Worm (Caenorhabditis elegans) whole organism, mixed stage, embryonic: ENCODE results near the gene klp-20.

Source experiments
- M03D4.4 ChIP-seq: sonication (generic microtip); optimal IDR thresholded peaks from 2 replicates; lab custom pipeline; 2017; ENCODE audit warnings: mild to moderate bottlenecking, missing genetic modification characterization, missing compliant biosample characterization
- elt-3 ChIP-seq: fragments of 150-350 bp; optimal IDR thresholded peaks from 2 replicates; lab custom pipeline; 2014; ENCODE audit warnings: missing biosample characterization, missing genetic modification characterization
- hlh-1 ChIP-seq: fragments of 150-350 bp; optimal IDR thresholded peaks from 2 replicates; lab custom pipeline; 2014; ENCODE audit warnings: missing biosample characterization, missing genetic modification reagents, missing genetic modification characterization
- lin-13 ChIP-seq: fragments of 150-350 bp; optimal IDR thresholded peaks from 2 replicates; lab custom pipeline; 2014; ENCODE audit warnings: missing biosample characterization, missing genetic modification characterization
- mab-5 ChIP-seq: fragments of 150-350 bp; optimal IDR thresholded peaks from 2 replicates; lab custom pipeline; 2014; ENCODE audit warnings: missing biosample characterization, missing genetic modification characterization
- mep-1 ChIP-seq: fragments of 150-350 bp; optimal IDR thresholded peaks from 2 replicates; lab custom pipeline; 2017; ENCODE audit warnings: missing biosample characterization, missing genetic modification reagents, missing genetic modification characterization, inconsistent platforms
- nhr-12 ChIP-seq: fragments of 150-350 bp; optimal IDR thresholded peaks from 2 replicates; lab custom pipeline; 2014; ENCODE audit warnings: missing biosample characterization, missing genetic modification characterization
- pha-4 ChIP-seq: fragments of 150-350 bp; optimal IDR thresholded peaks from 2 replicates; lab custom pipeline; 2018; ENCODE audit warnings: missing biosample characterization, missing genetic modification reagents, missing genetic modification characterization
- snpc-4 ChIP-seq: fragments of 150-350 bp; optimal IDR thresholded peaks from 2 replicates; lab custom pipeline; 2014; ENCODE audit warnings: missing biosample characterization, missing genetic modification characterization
- sptf-1 ChIP-seq: sonication (generic microtip); optimal IDR thresholded peaks from 2 replicates; lab custom pipeline; 2017; ENCODE audit warnings: mild to moderate bottlenecking, missing genetic modification characterization, moderate library complexity, missing compliant biosample characterization

DNA sequence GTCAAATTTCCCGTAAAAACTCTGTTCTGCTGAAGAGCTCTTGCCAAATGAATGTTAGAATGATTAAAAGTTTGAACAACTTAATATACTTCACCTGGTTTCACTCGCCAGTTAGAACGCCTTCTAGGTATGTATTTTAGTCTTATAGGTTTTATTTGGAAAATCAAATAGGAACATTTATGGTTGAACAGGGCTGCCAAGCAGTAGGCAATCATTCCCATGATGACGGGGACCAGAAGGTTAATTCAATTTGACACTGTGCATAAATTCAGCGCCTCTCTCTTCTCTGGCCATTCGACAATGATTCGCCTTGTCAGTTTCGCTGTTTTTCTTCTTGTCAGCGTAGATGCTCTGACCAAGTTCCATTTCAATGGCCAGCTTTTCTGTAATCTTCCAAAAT is 27.7 kb upstream of the klp-20 start, which contains the start of gene F40G9.15:
- TF ChIP-seq hlh-1 (no peak), pha-4 (no peak), M03D4.4 (tag; lab: Kevin White, UChicago) (no peak), mab-5 (tag; lab: Kevin White, UChicago) (no peak), snpc-4 (tag; lab: Kevin White, UChicago) (no peak), lin-13 (tag; lab: Kevin White, UChicago) (no peak), elt-3 (tag; lab: Kevin White, UChicago) (no peak), nhr-12 (tag; lab: Kevin White, UChicago) (no peak), sptf-1 (tag; lab: Kevin White, UChicago) (no peak), mep-1 (tag; lab: Kevin White, UChicago) (no peak)
